Worm (Caenorhabditis elegans): ENCODE measurements around the gene pot-2.

The pot-2 gene

DNA sequence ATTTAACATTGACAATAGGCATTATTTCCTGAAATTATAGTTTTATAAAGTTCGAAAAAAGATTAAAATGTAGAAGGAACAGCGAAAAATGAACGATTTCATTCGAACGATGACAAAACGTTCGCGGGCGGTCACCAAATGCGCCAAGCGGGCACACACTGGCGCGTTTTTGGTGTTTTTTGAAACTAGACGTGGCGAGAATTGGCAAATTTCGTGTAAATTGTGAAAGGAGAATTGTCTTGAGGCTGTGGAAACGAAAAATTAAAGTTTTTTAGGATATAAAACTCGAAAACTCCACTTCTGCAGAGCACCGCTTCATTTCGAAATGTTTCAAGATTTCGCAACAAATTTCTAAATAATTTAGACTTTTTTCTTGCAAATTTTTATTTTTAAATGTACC, 35.3 kb upstream of the pot-2 start, which contains the start of gene usp-14 (continued):
- TF ChIP-seq nhr-102 (tag; optimal IDR thresholded peaks at IDR 0.05) (peak; percentile 15), saeg-2 (GFP tag; IDR thresholded peaks at IDR 0.05) (no peak), mes-2 (tag; optimal IDR thresholded peaks at IDR 0.05; ENCODE audit: poor library complexity, severe bottlenecking) (peak; percentile 81), R02D3.7 (tag; optimal IDR thresholded peaks at IDR 0.05) (no peak), F26F4.8 (GFP tag; conservative IDR thresholded peaks at IDR 0.05) (no peak), ztf-7 (tag; optimal IDR thresholded peaks at IDR 0.05) (peak; percentile 23), ctbp-1 (GFP tag; IDR thresholded peaks at IDR 0.05) (no peak), hlh-11 (tag; optimal IDR thresholded peaks at IDR 0.05) (peak; percentile 57), ZK337.2 (GFP tag; IDR thresholded peaks at IDR 0.05) (no peak), D1046.2 (GFP tag; IDR thresholded peaks at IDR 0.05) (no peak), pqm-1 (tag; optimal IDR thresholded peaks at IDR 0.05) (no peak), nhr-77 (tag; optimal IDR thresholded peaks at IDR 0.05) (peak; percentile 60), ztf-11 (tag; optimal IDR thresholded peaks at IDR 0.05) (no peak), lin-39 (tag; optimal IDR thresholded peaks at IDR 0.05) (no peak), nhr-28 (tag; optimal IDR thresholded peaks at IDR 0.05) (peak; percentile 19)

DNA sequence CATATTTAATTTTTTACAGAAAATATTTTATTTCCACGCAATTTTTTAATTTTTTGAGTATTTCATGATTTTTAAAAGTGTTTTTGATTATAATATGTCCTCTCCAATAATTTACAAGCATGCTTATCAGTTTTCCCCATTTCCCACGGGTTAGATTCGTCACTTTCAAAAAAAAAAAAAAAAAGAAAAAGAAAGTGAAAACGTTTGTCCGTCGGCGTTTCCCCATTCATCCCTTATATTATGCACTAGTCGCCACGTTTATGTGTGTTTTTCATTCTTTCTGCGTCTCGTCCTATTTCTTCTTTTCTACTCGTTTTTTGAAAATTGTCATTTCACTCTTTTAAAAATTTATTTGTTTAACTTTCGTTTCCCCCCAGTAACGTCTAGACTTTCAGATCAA, 34.6 kb upstream of the pot-2 start, which contains the start of gene vnut-1:
TSS of gene vnut-1 (plus strand) at position 396 of the 400 bp plus-strand sequence.
- TF ChIP-seq cey-2 (tag; optimal IDR thresholded peaks at IDR 0.05; ENCODE audit: borderline replicate concordance, insufficient read depth) (peak; percentile 68), ceh-32 (tag; optimal IDR thresholded peaks at IDR 0.05; ENCODE audit: poor library complexity) (no peak), dpl-1 (GFP tag; optimal IDR thresholded peaks at IDR 0.05) (peak; percentile 29), nhr-28 (tag; optimal IDR thresholded peaks at IDR 0.05) (peak; percentile 78), dmd-6 (GFP tag; IDR thresholded peaks at IDR 0.05) (peak; percentile 43), madf-5 (GFP tag; IDR thresholded peaks at IDR 0.05) (no peak), snpc-4 (tag; optimal IDR thresholded peaks at IDR 0.05) (no peak), nhr-48 (tag; optimal IDR thresholded peaks at IDR 0.05) (peak; percentile 57), nhr-77 (tag; optimal IDR thresholded peaks at IDR 0.05) (peak; percentile 92), fos-1 (tag; optimal IDR thresholded peaks at IDR 0.05) (no peak), lsy-2 (tag; optimal IDR thresholded peaks at IDR 0.05) (peak in 1 of 2 experiments; percentile 66), lin-39 (tag; optimal IDR thresholded peaks at IDR 0.05) (no peak), ceh-82 (tag; optimal IDR thresholded peaks at IDR 0.05) (no peak), zfp-3 (GFP tag; conservative IDR thresholded peaks at IDR 0.05) (no peak), dve-1 (tag; optimal IDR thresholded peaks at IDR 0.05; ENCODE audit: insufficient read depth) (peak; percentile 59), F44E2.7 (GFP tag; IDR thresholded peaks at IDR 0.05) (no peak), pqm-1 (tag; optimal IDR thresholded peaks at IDR 0.05) (peak; percentile 79), zip-11 (GFP tag; IDR thresholded peaks at IDR 0.05) (no peak), nhr-25 (tag; optimal IDR thresholded peaks at IDR 0.05; ENCODE audit: borderline replicate concordance, insufficient read depth) (no peak), daf-16 (GFP tag; optimal IDR thresholded peaks at IDR 0.05) (no peak), daf-16 (tag; optimal IDR thresholded peaks at IDR 0.05) (peak; percentile 70), daf-19 (GFP tag; conservative IDR thresholded peaks at IDR 0.05) (no peak), pha-4 (GFP tag; IDR thresholded peaks at IDR 0.05) (no peak), pha-4 (tag; optimal IDR thresholded peaks at IDR 0.05) (no peak), hmg-1.1 (GFP tag; IDR thresholded peaks at IDR 0.05) (peak; percentile 37; the same call in 1 of the 2 replicates), Y48G9A.11 (GFP tag; IDR thresholded peaks at IDR 0.05) (no peak), dmd-9 (GFP tag; IDR thresholded peaks at IDR 0.05) (no peak), lin-29 (GFP tag; IDR thresholded peaks at IDR 0.05) (no peak), lin-38 (GFP tag; IDR thresholded peaks at IDR 0.05) (no peak), dmd-8 (GFP tag; IDR thresholded peaks at IDR 0.05) (no peak), mep-1 (tag; optimal IDR thresholded peaks at IDR 0.05) (peak; percentile 66), unc-62 (GFP tag; optimal IDR thresholded peaks at IDR 0.05 in 1 of 2) (no peak), unc-62 (tag; optimal IDR thresholded peaks at IDR 0.05) (no peak), nhr-10 (tag; optimal IDR thresholded peaks at IDR 0.05) (no peak), hlh-30 (tag; optimal IDR thresholded peaks at IDR 0.05; ENCODE audit: insufficient read depth) (peak; percentile 55), ceh-28 (tag; optimal IDR thresholded peaks at IDR 0.05) (no peak), F37D6.2 (tag; optimal IDR thresholded peaks at IDR 0.05) (no peak), F49E8.2 (tag; optimal IDR thresholded peaks at IDR 0.05; ENCODE audit: borderline replicate concordance) (no peak), nhr-111 (GFP tag; optimal IDR thresholded peaks at IDR 0.05) (no peak)
